Worm (Caenorhabditis elegans): Measurements from ENCODE around the gene apm-3.

- no peak for TF ChIP-seq tra-4 (tag; optimal IDR thresholded peaks at IDR 0.05)
- no peak for TF ChIP-seq hmbx-1 (tag; optimal IDR thresholded peaks at IDR 0.05)
- no peak for TF ChIP-seq ama-1 (optimal IDR thresholded peaks at IDR 0.05)
- TF ChIP-seq ets-7 (tag; optimal IDR thresholded peaks at IDR 0.05): no peak
- TF ChIP-seq pes-1 (GFP tag; IDR thresholded peaks at IDR 0.05): no peak
- no peak for TF ChIP-seq tbx-11 (GFP tag; IDR thresholded peaks at IDR 0.05)
- TF ChIP-seq aly-1 (tag; optimal IDR thresholded peaks at IDR 0.05): no peak
- no peak for TF ChIP-seq B0310.2 (tag; optimal IDR thresholded peaks at IDR 0.05)
- no peak; the same call in 1 of the 2 replicates for TF ChIP-seq flt-1 (GFP tag; IDR thresholded peaks at IDR 0.05)
- no peak for TF ChIP-seq ceh-13 (GFP tag; optimal IDR thresholded peaks at IDR 0.05)
Measured at ce11 chrX:954499-955061, at the start of gene apm-3.

Data from whole organism, early embryonic.